Fruit fly (Drosophila melanogaster) Kc167 (cell line): ENCODE data around the gene CG6230.

Experiments used
- Myc ChIP-seq: fragments of >200 bp; optimal IDR thresholded peaks from 2 replicates; lab custom pipeline; 2017; ENCODE audit warnings: missing external identifiers
- h ChIP-seq: fragments of >200 bp; optimal IDR thresholded peaks from 3 replicates; lab custom pipeline; 2018; ENCODE audit warnings: missing external identifiers
- insv ChIP-seq: fragments of >200 bp; optimal IDR thresholded peaks from 3 replicates; lab custom pipeline; 2018; ENCODE audit warnings: missing external identifiers
- psq ChIP-seq: fragments of >200 bp; optimal IDR thresholded peaks from 2 replicates; lab custom pipeline; 2017; ENCODE audit warnings: missing external identifiers
- ttk ChIP-seq: sonication (Bioruptor generic); optimal IDR thresholded peaks from 2 replicates; lab custom pipeline; 2017; ENCODE audit warnings: missing external identifiers

DNA sequence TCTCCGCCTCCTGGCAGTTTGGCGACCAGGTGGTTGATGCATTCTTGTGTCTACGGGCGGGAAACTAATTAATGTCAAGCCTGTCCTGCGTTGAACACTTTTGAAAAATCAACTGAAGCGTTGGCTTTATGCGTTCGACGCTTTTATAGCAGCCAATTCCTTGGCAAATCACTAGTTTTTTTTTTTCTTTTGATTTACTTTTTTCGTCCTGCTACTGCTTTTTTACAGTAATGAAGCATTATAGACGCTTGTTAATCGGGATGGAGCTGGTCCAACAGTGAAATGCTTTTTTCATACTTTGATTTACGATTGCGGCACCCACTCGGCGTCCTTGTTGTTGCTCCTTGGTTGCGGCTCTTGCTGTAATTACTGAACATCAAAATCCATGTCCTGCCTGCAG is 35.0 kb downstream of the CG6230 start, which contains the start of gene AstCC:
- TF ChIP-seq Myc (no peak), ttk (no peak), psq (lab: Kevin White, UChicago) (no peak), h (lab: Kevin White, UChicago) (no peak), insv (lab: Kevin White, UChicago) (no peak)
